Worm (Caenorhabditis elegans) whole organism, late embryonic: ENCODE results near the gene R09A8.1.

ENCODE experiments used
- ceh-31 ChIP-seq: sonication (generic microtip); optimal IDR thresholded peaks from 2 replicates; lab custom pipeline; 2016; ENCODE audit warnings: missing genetic modification characterization, missing compliant biosample characterization
- ceh-9 ChIP-seq: sonication (generic microtip); optimal IDR thresholded peaks from 2 replicates; lab custom pipeline; 2016; ENCODE audit warnings: mild to moderate bottlenecking, missing genetic modification characterization, inconsistent platforms, missing compliant biosample characterization
- dve-1 ChIP-seq: sonication (generic microtip); optimal IDR thresholded peaks from 2 replicates; lab custom pipeline; 2017; ENCODE audit warnings: antibody characterized with exemption, mild to moderate bottlenecking, missing genetic modification characterization, missing compliant biosample characterization
- fkh-6 ChIP-seq: sonication (generic microtip); optimal IDR thresholded peaks from 2 replicates; lab custom pipeline; 2016; ENCODE audit warnings: missing genetic modification characterization, missing compliant biosample characterization
- hlh-30 ChIP-seq: sonication (generic microtip); optimal IDR thresholded peaks from 2 replicates; lab custom pipeline; 2017; ENCODE audit warnings: antibody characterized with exemption, missing genetic modification characterization, missing compliant biosample characterization; ENCODE audit not compliant: insufficient read depth
- pha-4 ChIP-seq: fragments of 150-350 bp; optimal IDR thresholded peaks from 2 replicates; lab custom pipeline; 2018; ENCODE audit warnings: missing biosample characterization, missing genetic modification reagents, missing genetic modification characterization
- unc-3 ChIP-seq, 2 experiments: fragments of 200-800 bp in 1 of 2; sonication (Bioruptor generic) in 1 of 2; sonication (generic microtip) in 1 of 2; conservative IDR thresholded peaks in 1 of 2; optimal IDR thresholded peaks in 1 of 2; 2 replicates each; pipeline versions ENCODE4 v1.3.6 to Lab custom; 2016 to 2022; ENCODE audit warnings: missing compliant biosample characterization in 2 of 2, missing genetic modification characterization in 2 of 2, missing genetic modification reagents in 1 of 2

DNA sequence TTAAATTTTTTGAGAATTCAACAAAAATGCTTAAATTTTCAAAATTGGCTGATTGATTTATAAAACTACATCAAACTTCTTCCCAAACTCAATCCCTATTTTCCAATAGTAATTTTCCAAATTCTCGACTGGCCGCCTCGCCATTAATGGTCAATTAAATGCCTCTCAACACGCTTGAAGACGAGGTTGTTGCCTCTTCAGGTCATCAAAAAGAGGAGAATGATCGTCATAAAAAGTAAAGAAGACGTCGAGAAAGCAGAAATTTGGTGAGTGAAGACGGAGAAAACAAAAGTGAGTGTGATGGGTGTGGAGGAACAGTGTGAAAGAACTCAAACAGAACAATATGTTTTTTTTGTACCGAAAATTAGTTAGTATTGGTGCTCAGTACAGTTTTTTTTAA, 27.4 kb downstream of the R09A8.1 start:
- no peak for TF ChIP-seq fkh-6 (tag; lab: Kevin White, UChicago)
- TF ChIP-seq unc-3 (GFP tag; conservative IDR thresholded peaks at IDR 0.05; lab: Robert Waterston, UW), result no peak
- TF ChIP-seq unc-3 (tag; optimal IDR thresholded peaks at IDR 0.05; lab: Kevin White, UChicago), result no peak
- no peak for TF ChIP-seq pha-4 (tag; lab: Kevin White, UChicago)
- TF ChIP-seq dve-1 (tag; lab: Kevin White, UChicago), result no peak
- TF ChIP-seq hlh-30 (tag; lab: Kevin White, UChicago), result no peak
- TF ChIP-seq ceh-31 (tag; lab: Kevin White, UChicago), result no peak
- no peak for TF ChIP-seq ceh-9
